Worm (Caenorhabditis elegans): ENCODE results near the gene ugt-16.

- TF ChIP-seq efl-1 (GFP tag; optimal IDR thresholded peaks at IDR 0.05) (no peak), mxl-1 (tag; optimal IDR thresholded peaks at IDR 0.05) (no peak), pha-4 (tag; optimal IDR thresholded peaks at IDR 0.05) (no peak), F10E7.11 (tag; optimal IDR thresholded peaks at IDR 0.05) (no peak)
Observed at ce11 chrV:12822065-12822464, 2.8 kb upstream of the ugt-16 start.
